Worm (Caenorhabditis elegans): ENCODE measurements around the gene F09E10.7.

Gene F09E10.7

DNA sequence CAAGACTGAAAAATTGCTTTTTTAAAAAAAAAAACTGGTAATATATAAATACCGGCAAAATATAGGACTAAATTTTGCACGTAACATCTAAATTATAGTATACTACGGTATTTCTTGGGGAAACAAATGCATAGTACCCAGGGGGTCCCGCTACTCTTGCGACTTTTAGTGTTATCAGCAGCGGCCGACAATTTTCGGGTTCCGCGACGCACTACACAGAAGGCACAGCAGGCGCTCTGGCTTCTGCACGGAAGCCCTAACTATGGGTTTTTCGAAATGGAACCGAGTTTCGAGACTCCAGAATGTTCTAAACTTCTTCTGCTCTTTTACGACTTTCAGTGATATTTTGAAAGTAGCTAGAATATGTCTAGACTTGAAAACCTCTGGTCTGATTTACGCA lies 14.9 kb upstream of the F09E10.7 start:
- no peak for TF ChIP-seq unc-62 (GFP tag; optimal IDR thresholded peaks at IDR 0.05)

DNA sequence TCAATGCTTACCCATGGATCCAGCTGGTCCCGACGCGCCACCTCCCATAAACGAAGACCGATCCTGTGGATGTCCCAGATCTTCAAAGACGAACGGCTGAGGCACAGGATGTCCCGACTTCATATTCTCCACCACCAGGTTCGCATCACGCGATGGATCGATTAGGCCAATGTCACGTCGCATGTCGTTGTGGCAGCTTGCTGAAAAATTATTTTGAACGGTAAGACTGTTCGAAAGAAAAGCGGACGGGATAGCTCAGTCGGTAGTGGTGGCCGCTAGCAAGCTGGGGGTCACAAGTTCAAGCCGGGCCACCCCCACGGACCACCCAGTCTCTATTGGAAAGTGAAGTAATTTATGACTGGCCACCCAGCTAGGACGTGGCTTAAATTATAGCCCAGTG lies 11.5 kb upstream of the F09E10.7 start:
- no peak for TF ChIP-seq unc-62 (GFP tag; optimal IDR thresholded peaks at IDR 0.05)

DNA sequence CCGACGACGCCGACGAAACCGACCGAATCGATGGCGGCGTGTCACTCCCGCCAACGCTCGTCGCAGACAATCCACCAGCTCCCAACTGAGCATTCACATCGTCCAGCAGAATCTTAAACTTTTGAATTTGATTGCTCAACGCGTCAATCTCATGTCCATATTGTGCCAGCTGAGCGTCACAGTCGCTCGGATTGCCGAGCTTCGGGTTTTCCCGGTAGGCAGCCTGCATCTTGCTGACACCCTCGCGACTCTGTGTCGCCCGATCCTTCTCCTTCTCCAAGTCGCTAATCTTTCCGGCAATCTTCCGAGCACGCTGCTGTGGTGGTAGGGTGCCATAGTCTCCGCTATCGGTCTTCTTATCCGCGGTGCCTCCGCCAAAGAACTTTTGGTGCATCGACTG lies 10.7 kb upstream of the F09E10.7 start:
- no peak for TF ChIP-seq unc-62 (GFP tag; optimal IDR thresholded peaks at IDR 0.05)

DNA sequence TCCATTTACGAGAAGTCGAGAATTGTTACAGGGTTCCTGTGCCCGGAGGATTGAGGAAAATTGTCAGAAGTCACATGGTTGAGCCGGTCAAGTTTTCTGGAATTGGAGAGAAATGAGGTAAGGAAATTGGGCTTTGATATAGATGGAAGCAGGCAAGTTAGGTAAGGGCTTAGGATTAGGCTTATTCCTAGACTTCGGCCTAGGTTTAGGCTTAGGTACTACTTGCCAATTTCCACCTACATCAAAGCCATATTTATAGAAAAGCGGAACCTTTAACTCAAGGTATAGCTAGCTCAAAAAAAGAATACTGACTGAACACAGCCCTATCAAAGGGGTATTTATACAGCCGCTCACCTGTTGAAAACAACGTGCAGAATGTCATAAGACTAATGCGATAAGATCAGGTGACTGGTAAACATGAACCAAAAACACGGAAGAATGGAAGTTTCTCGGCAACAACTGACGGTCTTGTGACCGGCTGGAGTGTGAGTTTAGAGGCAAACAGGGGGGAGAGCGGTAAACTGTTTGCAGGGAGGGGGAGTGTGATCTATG lies 3.0 kb upstream of the F09E10.7 start:
- no peak for TF ChIP-seq unc-62 (GFP tag; optimal IDR thresholded peaks at IDR 0.05)

DNA sequence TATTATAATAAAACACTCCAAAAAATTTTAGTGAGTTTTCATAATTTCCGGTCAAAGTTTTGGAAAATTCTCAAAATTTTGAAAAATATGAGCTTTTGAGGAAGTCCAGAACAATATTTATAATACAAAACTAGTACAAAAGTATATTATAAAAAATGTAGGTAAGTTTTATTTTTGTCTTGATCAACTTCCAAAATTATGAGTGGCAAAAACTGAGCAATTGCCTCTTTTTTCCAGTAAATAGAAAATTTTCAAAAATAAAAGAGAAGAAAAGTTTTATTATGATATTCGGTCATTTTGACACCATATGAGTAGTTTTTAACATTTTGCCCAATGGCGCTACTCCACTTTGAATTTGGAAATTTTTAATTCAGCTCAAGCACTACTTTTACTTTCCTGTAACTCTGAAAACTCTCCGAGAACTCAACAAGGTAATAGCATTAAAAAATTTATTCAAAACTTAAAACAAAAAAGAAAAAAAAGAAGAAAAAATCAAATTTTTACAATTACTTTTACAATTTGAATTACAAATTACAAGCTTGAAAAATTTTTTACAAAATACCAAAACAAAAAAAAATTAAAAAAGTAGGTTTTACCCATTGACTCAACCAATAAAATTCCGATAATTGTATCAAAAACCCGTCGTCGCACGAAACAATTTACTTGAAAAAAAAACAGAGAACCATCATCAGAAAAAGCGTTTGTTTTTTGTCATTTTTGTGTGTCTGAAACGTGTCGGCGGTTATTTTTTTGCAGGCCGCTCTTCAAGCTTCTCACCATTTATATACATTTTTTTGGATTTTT lies 2.2 kb upstream of the F09E10.7 start:
- no peak for TF ChIP-seq unc-62 (GFP tag; optimal IDR thresholded peaks at IDR 0.05)

DNA sequence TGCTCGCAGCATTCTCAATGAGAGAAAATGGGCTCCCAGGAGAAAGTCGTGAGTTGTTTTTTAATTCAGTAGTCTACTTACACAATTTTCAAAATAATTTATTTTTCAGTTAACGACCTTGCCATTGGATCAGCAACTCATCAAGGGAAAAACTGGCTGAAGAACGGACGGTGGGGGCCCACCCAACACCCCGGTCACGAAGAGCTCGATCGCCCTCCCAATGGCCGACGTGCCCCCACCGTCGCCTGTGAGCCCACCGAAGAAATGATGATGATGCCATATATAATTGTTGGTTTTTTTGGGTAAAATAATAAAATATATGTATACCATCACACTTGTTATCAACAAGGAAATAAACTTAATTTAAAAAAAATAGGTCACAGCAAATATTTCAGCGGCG lies 1.3 kb upstream of the F09E10.7 start:
- no peak for TF ChIP-seq unc-62 (GFP tag; optimal IDR thresholded peaks at IDR 0.05)

DNA sequence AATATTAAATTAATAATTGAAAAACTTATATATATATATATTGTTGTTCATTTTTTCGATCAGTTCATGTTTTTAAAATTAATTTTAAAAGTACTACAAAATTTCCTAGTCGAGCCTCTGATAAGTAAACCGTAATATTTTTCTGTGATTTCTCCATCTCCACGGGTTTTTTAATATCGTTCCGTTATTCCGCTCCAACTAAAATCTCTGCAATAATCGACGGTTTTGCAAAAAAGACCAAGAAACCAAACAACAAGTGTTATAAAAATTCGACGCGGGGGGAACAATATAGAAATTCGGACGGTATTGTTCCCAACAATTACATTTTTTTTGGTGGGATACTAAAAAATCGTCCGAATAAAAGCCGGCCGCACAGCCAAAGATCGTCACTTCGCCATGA lies 838 bp upstream of the F09E10.7 start, which contains the start of gene F09E10.1:
F09E10.1 (plus strand) TSS at position 301 of the 400 bp plus-strand sequence.
- no peak for TF ChIP-seq unc-62 (GFP tag; optimal IDR thresholded peaks at IDR 0.05)

DNA sequence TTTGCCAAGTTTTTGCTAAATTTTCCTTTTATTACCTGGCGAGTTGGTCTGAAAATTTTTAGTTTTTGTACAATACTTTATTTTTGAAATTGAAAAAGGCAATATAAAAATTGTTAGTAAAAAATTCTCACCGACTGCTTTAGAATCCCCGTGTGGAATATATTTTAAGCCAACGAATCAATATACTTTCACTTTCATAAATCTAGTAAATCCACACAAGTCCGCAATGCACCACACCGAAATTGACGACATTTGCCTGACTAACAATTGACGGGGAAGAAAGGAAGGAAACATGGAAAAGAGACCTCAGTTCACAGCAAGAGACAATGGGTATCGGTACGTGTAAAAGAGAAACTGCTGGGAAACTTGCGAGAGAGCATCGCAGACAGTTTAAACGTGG lies 2.2 kb downstream of the F09E10.7 start:
- no peak for TF ChIP-seq unc-62 (GFP tag; optimal IDR thresholded peaks at IDR 0.05)

DNA sequence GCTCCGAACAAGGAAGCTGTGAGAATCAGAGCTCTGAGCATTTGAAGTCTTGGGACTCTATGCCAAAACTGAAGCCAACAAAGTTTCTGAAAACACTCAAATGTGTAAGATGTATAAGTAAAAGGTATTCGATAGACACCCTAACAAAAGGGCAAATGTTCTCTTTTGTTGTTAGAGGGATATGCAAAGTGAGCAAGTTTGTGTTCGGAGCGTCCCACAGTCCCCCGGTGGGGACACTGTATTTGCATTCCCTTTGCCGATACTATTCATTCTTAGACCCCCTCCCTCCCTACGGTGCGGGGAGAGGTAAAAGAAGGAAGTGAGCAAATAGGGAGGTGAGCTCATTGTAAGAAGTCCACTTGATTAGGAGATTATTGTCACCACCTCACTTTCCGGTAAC lies 4.1 kb downstream of the F09E10.7 start, which contains the start of gene F09E10.6:
F09E10.6 (minus strand) TSS at position 101 of the 400 bp plus-strand sequence.
- TF ChIP-seq unc-62 (GFP tag; optimal IDR thresholded peaks at IDR 0.05): no peak

DNA sequence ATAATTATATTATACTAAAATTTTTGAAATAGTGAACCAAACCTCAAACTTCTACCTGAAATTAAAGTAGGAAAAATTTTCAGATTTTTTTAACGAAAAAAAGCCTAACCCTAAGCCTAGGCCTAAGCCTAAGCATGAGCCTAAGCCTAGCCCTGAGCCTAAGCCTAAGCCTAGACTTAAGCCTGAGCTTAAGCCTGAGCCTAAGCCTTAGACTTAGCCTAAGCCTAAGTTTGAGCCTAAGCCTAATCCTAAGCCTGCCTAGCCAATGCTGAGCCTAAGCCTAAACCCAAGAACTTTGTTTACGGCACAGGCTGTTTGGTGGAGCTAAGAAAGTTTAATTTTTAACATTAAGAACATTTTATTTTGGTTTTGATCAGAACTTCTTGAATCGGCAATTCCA lies 5.7 kb downstream of the F09E10.7 start:
- TF ChIP-seq unc-62 (GFP tag; optimal IDR thresholded peaks at IDR 0.05): no peak

DNA sequence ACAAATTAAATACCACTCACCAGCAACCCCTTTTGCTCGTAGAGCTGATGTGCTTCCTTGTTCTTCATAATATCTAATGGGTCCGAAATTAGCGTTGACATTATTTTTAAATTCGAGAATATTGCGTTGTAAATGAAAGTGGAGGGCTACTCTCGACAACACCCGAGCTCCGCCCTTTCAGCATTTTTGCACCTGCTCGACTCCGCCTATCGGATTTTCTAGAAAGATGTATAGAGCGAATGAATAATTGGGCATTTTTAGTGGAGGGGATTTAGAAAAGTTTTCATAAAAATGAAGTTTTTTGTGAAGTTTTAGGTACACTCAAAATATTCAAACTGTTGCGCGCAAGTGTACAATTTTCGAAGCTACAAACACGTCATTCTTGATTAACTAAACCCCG lies 7.4 kb downstream of the F09E10.7 start, which contains the start of gene F09E10.5:
F09E10.5 (minus strand) TSS at position 101 of the 400 bp plus-strand sequence.
- no peak for TF ChIP-seq unc-62 (GFP tag; optimal IDR thresholded peaks at IDR 0.05)

DNA sequence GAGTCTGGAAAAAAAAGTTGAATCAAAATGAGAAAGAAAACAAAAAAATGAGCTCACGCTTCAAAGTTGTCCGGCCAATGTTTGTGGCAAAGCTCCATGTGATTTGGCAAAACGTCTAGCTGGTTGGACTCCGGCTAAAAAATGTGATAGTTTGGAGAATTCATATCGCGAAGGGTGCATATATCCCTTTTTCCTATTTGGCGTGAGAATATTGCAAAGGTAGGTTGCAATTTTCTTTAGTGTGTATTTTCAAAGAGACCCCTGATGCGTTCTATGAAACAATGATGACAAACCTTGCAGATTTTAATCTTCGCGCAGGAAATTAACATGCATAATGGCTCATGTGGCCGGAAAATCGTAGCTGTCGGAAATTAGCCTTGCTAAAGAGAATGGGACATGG lies 9.5 kb downstream of the F09E10.7 start:
- no peak for TF ChIP-seq unc-62 (GFP tag; optimal IDR thresholded peaks at IDR 0.05)

DNA sequence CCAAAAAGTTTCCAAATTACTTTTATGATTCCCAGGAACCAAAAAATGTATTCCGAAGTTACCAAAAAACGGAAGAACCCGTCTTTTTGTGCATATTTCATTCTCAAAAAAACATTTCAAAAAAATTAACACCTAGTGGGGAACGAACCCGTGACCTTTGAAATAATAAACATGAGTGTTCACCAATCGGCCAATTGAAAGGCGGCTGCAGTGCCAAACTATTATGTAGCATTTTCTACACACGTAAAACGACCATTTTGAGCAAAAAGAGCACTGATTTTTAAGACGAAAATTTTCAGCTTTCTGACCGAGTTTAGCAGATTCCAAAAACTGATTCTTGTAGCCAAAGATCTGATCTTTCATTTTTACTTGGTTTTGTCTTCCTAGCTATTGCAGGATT lies 10.6 kb downstream of the F09E10.7 start:
- TF ChIP-seq unc-62 (GFP tag; optimal IDR thresholded peaks at IDR 0.05): no peak

DNA sequence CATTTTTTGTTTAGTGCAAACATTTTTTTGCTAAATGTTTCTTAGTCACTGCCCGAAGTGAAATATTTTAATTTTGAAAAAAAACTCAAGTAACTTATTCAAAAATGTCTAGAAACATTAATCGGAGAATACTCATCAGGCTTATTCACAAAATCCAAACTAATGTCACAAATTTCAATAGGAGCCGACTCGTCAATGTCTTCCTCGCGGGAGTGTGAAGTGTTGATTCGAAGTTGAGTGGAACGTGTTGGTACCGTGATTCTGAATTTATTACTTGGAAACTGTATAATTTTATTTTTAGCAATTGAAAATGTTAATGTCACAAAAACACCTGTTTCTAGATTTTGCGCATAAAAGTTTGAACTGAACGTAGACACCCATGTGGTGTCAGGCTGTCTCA lies 12.1 kb downstream of the F09E10.7 start:
- TF ChIP-seq unc-62 (GFP tag; optimal IDR thresholded peaks at IDR 0.05): no peak

DNA sequence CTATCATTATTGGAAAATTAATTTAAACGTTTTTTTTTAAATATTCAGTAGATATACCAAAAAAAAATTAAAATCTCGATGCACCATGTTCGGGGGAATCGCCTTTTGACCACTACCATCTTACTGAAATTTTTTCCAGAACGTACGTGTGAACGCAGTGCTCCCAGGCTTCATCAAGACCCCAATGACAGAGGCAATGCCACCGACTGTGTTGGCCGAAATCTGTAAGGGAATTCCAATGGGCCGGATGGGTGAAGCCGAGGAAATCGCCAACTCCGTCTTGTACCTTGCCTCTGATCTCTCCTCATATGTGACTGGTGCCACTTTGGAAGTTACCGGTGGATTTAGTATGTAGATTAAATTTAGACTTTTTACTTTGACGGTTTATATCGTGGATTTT lies 12.9 kb downstream of the F09E10.7 start:
- no peak for TF ChIP-seq unc-62 (GFP tag; optimal IDR thresholded peaks at IDR 0.05)

DNA sequence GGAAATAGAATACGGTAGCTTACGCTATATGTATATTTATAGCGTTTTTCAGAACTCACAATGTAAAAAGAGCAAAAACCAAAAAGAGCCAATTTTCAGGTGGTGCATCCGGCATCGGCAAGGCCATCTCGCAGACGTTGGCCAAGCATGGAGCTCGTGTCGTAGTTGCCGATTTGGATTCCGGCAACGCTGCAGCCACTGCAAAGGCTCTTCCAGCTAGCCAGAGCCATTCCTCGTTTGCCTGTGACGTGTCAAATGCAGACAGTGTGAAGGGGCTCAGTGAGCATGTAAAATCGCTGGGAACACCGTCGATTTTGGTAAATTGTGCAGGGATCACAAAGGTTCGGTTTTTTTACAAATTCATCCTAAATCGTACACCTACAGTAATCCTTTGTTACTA lies 14.6 kb downstream of the F09E10.7 start:
- TF ChIP-seq unc-62 (GFP tag; optimal IDR thresholded peaks at IDR 0.05): no peak

DNA sequence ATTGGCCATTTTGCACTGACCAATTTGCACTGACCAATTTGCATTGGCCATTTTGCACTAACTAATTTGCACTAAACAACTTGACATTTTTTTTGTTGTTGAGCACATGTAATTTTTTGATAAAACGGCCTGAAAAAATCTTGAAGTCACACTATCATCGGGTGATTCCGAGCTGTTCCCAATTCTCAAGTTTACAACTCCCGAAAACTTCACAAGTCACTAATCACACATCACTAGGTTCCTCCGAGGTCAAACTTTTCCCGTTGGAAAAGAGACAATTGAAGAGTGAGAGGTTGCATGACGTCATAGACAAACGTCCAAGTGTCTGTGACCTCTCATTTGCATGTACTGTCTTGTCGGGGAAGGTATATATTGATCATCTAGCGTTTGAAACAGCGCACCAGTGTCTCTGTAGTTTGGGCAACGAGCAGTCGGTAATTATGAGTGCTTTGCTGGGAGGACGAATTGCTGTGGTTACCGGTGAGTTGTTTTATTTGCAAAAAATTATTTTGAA lies 15.5 kb downstream of the F09E10.7 start, which contains the start of the genes D1005.10 and dhs-25:
D1005.10 (minus strand) TSS at position 51 of the 514 bp plus-strand sequence.
dhs-25 (plus strand) TSS at position 398 of the 514 bp plus-strand sequence.
- no peak for TF ChIP-seq unc-62 (GFP tag; optimal IDR thresholded peaks at IDR 0.05)

Measured in whole organism, dauer.